Worm (Caenorhabditis elegans): ENCODE measurements around the gene str-253.

Gene str-253

ce11 chrV:2274253-2274892, 20.0 kb upstream of the str-253 start, which contains the start of the genes Y5H2A.4 and abu-4:
Gene Y5H2A.4 (minus strand): TSS chrV:2274353.
Gene abu-4 (plus strand): TSS chrV:2274842.
- no peak for TF ChIP-seq skn-1 (tag; optimal IDR thresholded peaks at IDR 0.05)
- no peak for TF ChIP-seq ZK546.5 (tag; optimal IDR thresholded peaks at IDR 0.05)
- peak in 1 of 2 experiments; percentile 86 for TF ChIP-seq unc-62 (GFP tag; optimal IDR thresholded peaks at IDR 0.05 in 1 of 2)
- TF ChIP-seq unc-62 (tag; optimal IDR thresholded peaks at IDR 0.05), result no peak
- TF ChIP-seq hlh-11 (tag; optimal IDR thresholded peaks at IDR 0.05), result no peak
- no peak for TF ChIP-seq snpc-1.2 (GFP tag; IDR thresholded peaks at IDR 0.05)

ce11 chrV:2271750-2272149, 17.3 kb upstream of the str-253 start, which contains the start of gene Y5H2A.1:
Gene Y5H2A.1 (minus strand): TSS chrV:2271850.
- TF ChIP-seq sdz-12 (GFP tag; optimal IDR thresholded peaks at IDR 0.05), result no peak
- no peak for TF ChIP-seq snpc-4 (tag; optimal IDR thresholded peaks at IDR 0.05)
- no peak for TF ChIP-seq nhr-76 (tag; optimal IDR thresholded peaks at IDR 0.05)
- TF ChIP-seq daf-16 (GFP tag; optimal IDR thresholded peaks at IDR 0.05), result no peak
- no peak for TF ChIP-seq daf-16 (tag; optimal IDR thresholded peaks at IDR 0.05)
- no peak for TF ChIP-seq nhr-25 (tag; optimal IDR thresholded peaks at IDR 0.05; ENCODE audit: borderline replicate concordance, insufficient read depth)
- TF ChIP-seq R02D3.7 (tag; optimal IDR thresholded peaks at IDR 0.05), result no peak
- no peak for TF ChIP-seq ces-1 (GFP tag; optimal IDR thresholded peaks at IDR 0.05)
- TF ChIP-seq spr-3 (GFP tag; optimal IDR thresholded peaks at IDR 0.05), result no peak
- TF ChIP-seq dmd-6 (GFP tag; IDR thresholded peaks at IDR 0.05), result no peak
- TF ChIP-seq ceh-44 (GFP tag; IDR thresholded peaks at IDR 0.05), result no peak
- no peak for TF ChIP-seq daf-8 (GFP tag; IDR thresholded peaks at IDR 0.05)
- no peak for TF ChIP-seq ceh-82 (tag; optimal IDR thresholded peaks at IDR 0.05)
- no peak for TF ChIP-seq hlh-11 (tag; optimal IDR thresholded peaks at IDR 0.05)
- TF ChIP-seq tra-1 (GFP tag; IDR thresholded peaks at IDR 0.05), result no peak
- no peak for TF ChIP-seq nhr-10 (tag; optimal IDR thresholded peaks at IDR 0.05)

ce11 chrV:2266958-2267357, 12.6 kb upstream of the str-253 start, which contains the start of gene nhr-275:
Gene nhr-275 (minus strand): TSS chrV:2267058.
- no peak for TF ChIP-seq hlh-11 (tag; optimal IDR thresholded peaks at IDR 0.05)
- no peak for TF ChIP-seq F10B5.3 (tag; optimal IDR thresholded peaks at IDR 0.05)
- TF ChIP-seq zip-11 (GFP tag; IDR thresholded peaks at IDR 0.05), result no peak
- TF ChIP-seq ceh-82 (tag; optimal IDR thresholded peaks at IDR 0.05), result no peak
- TF ChIP-seq dpl-1 (GFP tag; optimal IDR thresholded peaks at IDR 0.05), result no peak
- TF ChIP-seq ceh-28 (tag; optimal IDR thresholded peaks at IDR 0.05), result no peak

- TF ChIP-seq Y5F2A.4 (GFP tag; optimal IDR thresholded peaks at IDR 0.05) (no peak), unc-62 (GFP tag; optimal IDR thresholded peaks at IDR 0.05 in 1 of 2) (peak in 1 of 2 experiments; percentile 59), unc-62 (tag; optimal IDR thresholded peaks at IDR 0.05) (no peak), lin-1 (GFP tag; IDR thresholded peaks at IDR 0.05) (no peak), aha-1 (tag) (peak; percentile 38), lin-13 (GFP tag; optimal IDR thresholded peaks at IDR 0.05) (no peak)
These were observed 10.5 kb upstream of the str-253 start for ce11 chrV:2264925-2265324.

ce11 chrV:2264455-2264854, 10.1 kb upstream of the str-253 start, which contains the start of gene nhr-183:
Gene nhr-183 (minus strand): TSS chrV:2264634.
- no peak for TF ChIP-seq Y48G9A.11 (GFP tag; IDR thresholded peaks at IDR 0.05)
- no peak for TF ChIP-seq dmd-8 (GFP tag; IDR thresholded peaks at IDR 0.05)
- no peak for TF ChIP-seq pha-4 (GFP tag; IDR thresholded peaks at IDR 0.05)
- TF ChIP-seq pha-4 (tag; optimal IDR thresholded peaks at IDR 0.05), result peak; percentile 49
- TF ChIP-seq ztf-7 (tag; optimal IDR thresholded peaks at IDR 0.05), result no peak
- TF ChIP-seq unc-39 (tag; optimal IDR thresholded peaks at IDR 0.05), result no peak
- TF ChIP-seq lin-1 (GFP tag; IDR thresholded peaks at IDR 0.05), result no peak
- no peak for TF ChIP-seq nhr-6 (tag; optimal IDR thresholded peaks at IDR 0.05)
- TF ChIP-seq lsy-2 (tag; optimal IDR thresholded peaks at IDR 0.05), result no peak
